Worm (Caenorhabditis elegans) whole organism, L1 larva: ENCODE measurements around the gene unc-115.

ENCODE experiments used
- C04F5.9 ChIP-seq: sonication (generic microtip); optimal IDR thresholded peaks from 2 replicates; lab custom pipeline; 2016; ENCODE audit warnings: missing genetic modification characterization, missing compliant biosample characterization
- C16A3.4 ChIP-seq: fragments of 150-350 bp; optimal IDR thresholded peaks from 2 replicates; lab custom pipeline; 2014; ENCODE audit warnings: missing biosample characterization, missing genetic modification characterization
- C34B4.2 ChIP-seq: sonication (generic microtip); optimal IDR thresholded peaks from 2 replicates; lab custom pipeline; 2017; ENCODE audit warnings: mild to moderate bottlenecking, missing genetic modification characterization, missing compliant biosample characterization
- Y116A8C.19 ChIP-seq: sonication (generic microtip); optimal IDR thresholded peaks from 2 replicates; lab custom pipeline; 2016; ENCODE audit warnings: missing compliant biosample characterization, missing genetic modification characterization, borderline replicate concordance
- alr-1 ChIP-seq: fragments of 200-800 bp; sonication (Bioruptor generic); optimal IDR thresholded peaks from 2 replicates; lab custom pipeline; 2018; ENCODE audit warnings: borderline replicate concordance, mild to moderate bottlenecking, missing genetic modification characterization, missing compliant biosample characterization
- aly-2 ChIP-seq: fragments of 150-350 bp; optimal IDR thresholded peaks from 2 replicates; lab custom pipeline; 2014; ENCODE audit warnings: missing biosample characterization, missing genetic modification characterization
- blmp-1 ChIP-seq: fragments of 150-350 bp; optimal IDR thresholded peaks from 2 replicates; lab custom pipeline; 2014; ENCODE audit warnings: missing biosample characterization, missing genetic modification characterization
- ceh-63 ChIP-seq: fragments of 200-800 bp; sonication (Bioruptor generic); optimal IDR thresholded peaks from 2 replicates; lab custom pipeline; 2018; ENCODE audit warnings: mild to moderate bottlenecking, missing genetic modification characterization, missing compliant biosample characterization
- ceh-8 ChIP-seq: fragments of 200-800 bp; sonication (Bioruptor generic); optimal IDR thresholded peaks from 2 replicates; lab custom pipeline; 2018; ENCODE audit warnings: mild to moderate bottlenecking, missing genetic modification characterization, moderate library complexity, missing compliant biosample characterization
- ceh-88 ChIP-seq: fragments of 200-800 bp; sonication (Bioruptor generic); IDR thresholded peaks from 2 replicates; pipeline ENCODE4 v1.3.6; 2022; ENCODE audit warnings: missing genetic modification characterization, missing compliant biosample characterization
- ceh-90 ChIP-seq: sonication (generic microtip); optimal IDR thresholded peaks from 2 replicates; lab custom pipeline; 2016; ENCODE audit warnings: missing genetic modification characterization, missing compliant biosample characterization
- ces-1 ChIP-seq: fragments of 150-350 bp; optimal IDR thresholded peaks from 2 replicates; lab custom pipeline; 2014; ENCODE audit warnings: missing biosample characterization, missing genetic modification reagents, missing genetic modification characterization
- dsc-1 ChIP-seq: sonication (generic microtip); optimal IDR thresholded peaks from 2 replicates; lab custom pipeline; 2016; ENCODE audit warnings: mild to moderate bottlenecking, missing genetic modification characterization, missing compliant biosample characterization
- efl-3 ChIP-seq: fragments of 200-800 bp; sonication (Bioruptor generic); optimal IDR thresholded peaks from 2 replicates; lab custom pipeline; 2018; ENCODE audit warnings: mild to moderate bottlenecking, missing genetic modification characterization, missing compliant biosample characterization
- egl-27 ChIP-seq, 2 experiments: fragments of 150-350 bp in 1 of 2; sonication (generic microtip); optimal IDR thresholded peaks; 3 replicates each; lab custom pipeline; 2017 to 2018; ENCODE audit warnings: missing biosample characterization in 2 of 2, missing genetic modification characterization in 2 of 2, missing genetic modification reagents in 2 of 2
- ets-5 ChIP-seq: fragments of 200-800 bp; sonication (Bioruptor generic); IDR thresholded peaks from 2 replicates; pipeline ENCODE4 v1.3.6; 2022; ENCODE audit warnings: missing genetic modification characterization, missing compliant biosample characterization
- fkh-4 ChIP-seq: sonication (generic microtip); optimal IDR thresholded peaks from 2 replicates; lab custom pipeline; 2016; ENCODE audit warnings: missing compliant biosample characterization, missing genetic modification characterization, borderline replicate concordance
- hlh-17 ChIP-seq: fragments of 200-800 bp; sonication (Bioruptor generic); optimal IDR thresholded peaks from 2 replicates; lab custom pipeline; 2018; ENCODE audit warnings: missing genetic modification characterization, mild to moderate bottlenecking, missing compliant biosample characterization, moderate library complexity, borderline replicate concordance
- hlh-4 ChIP-seq: sonication (generic microtip); optimal IDR thresholded peaks from 2 replicates; lab custom pipeline; 2016; ENCODE audit warnings: mild to moderate bottlenecking, missing genetic modification characterization, missing compliant biosample characterization
- hpl-2 ChIP-seq: fragments of 150-350 bp; optimal IDR thresholded peaks from 2 replicates; lab custom pipeline; 2014; ENCODE audit warnings: missing biosample characterization, missing genetic modification reagents, missing genetic modification characterization
- isw-1 ChIP-seq: fragments of 200-800 bp; sonication (Bioruptor generic); IDR thresholded peaks from 2 replicates; pipeline ENCODE4 v1.3.6; 2022; ENCODE audit warnings: missing genetic modification characterization, missing compliant biosample characterization
- jun-1 ChIP-seq: fragments of 150-350 bp; optimal IDR thresholded peaks from 2 replicates; lab custom pipeline; 2014; ENCODE audit warnings: missing biosample characterization, missing genetic modification reagents, missing genetic modification characterization
- lin-13 ChIP-seq: fragments of 150-350 bp; optimal IDR thresholded peaks from 2 replicates; lab custom pipeline; 2014; ENCODE audit warnings: missing biosample characterization, missing genetic modification reagents, missing genetic modification characterization
- lin-14 ChIP-seq: fragments of 200-800 bp; sonication (Bioruptor generic); optimal IDR thresholded peaks from 2 replicates; lab custom pipeline; 2018; ENCODE audit warnings: mild to moderate bottlenecking, missing genetic modification characterization, moderate library complexity, missing compliant biosample characterization
- lin-15B ChIP-seq: fragments of 150-350 bp; sonication (generic microtip); optimal IDR thresholded peaks from 3 replicates; lab custom pipeline; 2014; ENCODE audit warnings: missing biosample characterization, missing genetic modification characterization
- lin-39 ChIP-seq: fragments of 150-350 bp; optimal IDR thresholded peaks from 2 replicates; lab custom pipeline; 2014; ENCODE audit warnings: missing biosample characterization, missing genetic modification reagents, missing genetic modification characterization
- lir-3 ChIP-seq: sonication (generic microtip); optimal IDR thresholded peaks from 2 replicates; lab custom pipeline; 2016; ENCODE audit warnings: mild to moderate bottlenecking, missing genetic modification characterization, moderate library complexity, missing compliant biosample characterization; ENCODE audit not compliant: poor library complexity
- mdl-1 ChIP-seq, 2 experiments: fragments of 150-350 bp; optimal IDR thresholded peaks; 2 replicates each; lab custom pipeline; 2014 to 2017; ENCODE audit warnings: missing biosample characterization in 2 of 2, missing genetic modification characterization in 2 of 2, inconsistent platforms in 1 of 2
- mep-1 ChIP-seq: fragments of 150-350 bp; optimal IDR thresholded peaks from 2 replicates; lab custom pipeline; 2014; ENCODE audit warnings: missing biosample characterization, missing genetic modification characterization
- nhr-11 ChIP-seq: fragments of 150-350 bp; optimal IDR thresholded peaks from 2 replicates; lab custom pipeline; 2014; ENCODE audit warnings: missing biosample characterization, missing genetic modification characterization
- nhr-12 ChIP-seq: sonication (generic microtip); optimal IDR thresholded peaks from 2 replicates; lab custom pipeline; 2017; ENCODE audit warnings: missing biosample characterization, missing genetic modification characterization
- nhr-20 ChIP-seq: sonication (generic microtip); optimal IDR thresholded peaks from 2 replicates; lab custom pipeline; 2016; ENCODE audit warnings: mild to moderate bottlenecking, missing genetic modification characterization, missing compliant biosample characterization
- nhr-237 ChIP-seq: fragments of 150-350 bp; optimal IDR thresholded peaks from 2 replicates; lab custom pipeline; 2014; ENCODE audit warnings: missing biosample characterization, missing genetic modification characterization
- nhr-28 ChIP-seq: fragments of 150-350 bp; optimal IDR thresholded peaks from 2 replicates; lab custom pipeline; 2014; ENCODE audit warnings: missing biosample characterization, missing genetic modification characterization
- nhr-77 ChIP-seq: fragments of 150-350 bp; optimal IDR thresholded peaks from 2 replicates; lab custom pipeline; 2014; ENCODE audit warnings: missing biosample characterization, missing genetic modification characterization
- nhr-90 ChIP-seq: sonication (generic microtip); optimal IDR thresholded peaks from 2 replicates; lab custom pipeline; 2016; ENCODE audit warnings: mild to moderate bottlenecking, missing genetic modification characterization, missing compliant biosample characterization; ENCODE audit not compliant: poor library complexity
- pag-3 ChIP-seq: sonication (generic microtip); optimal IDR thresholded peaks from 2 replicates; lab custom pipeline; 2017; ENCODE audit warnings: missing genetic modification characterization, mild to moderate bottlenecking, missing compliant biosample characterization, antibody characterized with exemption, borderline replicate concordance; ENCODE audit not compliant: insufficient read depth
- pax-3 ChIP-seq: fragments of 200-800 bp; sonication (Bioruptor generic); optimal IDR thresholded peaks from 2 replicates; lab custom pipeline; 2018; ENCODE audit warnings: mild to moderate bottlenecking, missing genetic modification characterization, moderate library complexity, missing compliant biosample characterization
- rnt-1 ChIP-seq: sonication (generic microtip); optimal IDR thresholded peaks from 2 replicates; lab custom pipeline; 2016; ENCODE audit warnings: mild to moderate bottlenecking, missing genetic modification characterization, moderate library complexity, missing compliant biosample characterization
- skn-1 ChIP-seq: fragments of 150-350 bp; optimal IDR thresholded peaks from 2 replicates; lab custom pipeline; 2014; ENCODE audit warnings: missing biosample characterization, missing genetic modification characterization
- snpc-4 ChIP-seq: fragments of 150-350 bp; optimal IDR thresholded peaks from 2 replicates; lab custom pipeline; 2014; ENCODE audit warnings: missing biosample characterization, missing genetic modification characterization
- snu-23 ChIP-seq: sonication (generic microtip); optimal IDR thresholded peaks from 2 replicates; lab custom pipeline; 2016; ENCODE audit warnings: missing genetic modification characterization, missing compliant biosample characterization
- sox-4 ChIP-seq: sonication (generic microtip); optimal IDR thresholded peaks from 2 replicates; lab custom pipeline; 2016; ENCODE audit warnings: missing genetic modification characterization, missing compliant biosample characterization
- swsn-7 ChIP-seq: sonication (generic microtip); optimal IDR thresholded peaks from 2 replicates; lab custom pipeline; 2016; ENCODE audit warnings: missing genetic modification characterization, missing compliant biosample characterization
- tlp-1 ChIP-seq: fragments of 150-350 bp; optimal IDR thresholded peaks from 2 replicates; lab custom pipeline; 2014; ENCODE audit warnings: missing biosample characterization, missing genetic modification characterization
- unc-130 ChIP-seq: fragments of 150-350 bp; optimal IDR thresholded peaks from 2 replicates; lab custom pipeline; 2017; ENCODE audit warnings: missing biosample characterization, missing genetic modification characterization, inconsistent platforms
- unc-62 ChIP-seq: fragments of 150-350 bp; optimal IDR thresholded peaks from 2 replicates; lab custom pipeline; 2014; ENCODE audit warnings: missing biosample characterization, missing genetic modification reagents, missing genetic modification characterization
- unc-86 ChIP-seq: sonication (generic microtip); optimal IDR thresholded peaks from 2 replicates; lab custom pipeline; 2016; ENCODE audit warnings: missing genetic modification characterization, missing compliant biosample characterization
- unc-98 ChIP-seq: fragments of 200-800 bp; sonication (Bioruptor generic); IDR thresholded peaks from 2 replicates; pipeline ENCODE4 v1.3.6; 2022; ENCODE audit warnings: missing genetic modification characterization, missing compliant biosample characterization
- vab-15 ChIP-seq: sonication (generic microtip); optimal IDR thresholded peaks from 2 replicates; lab custom pipeline; 2017; ENCODE audit warnings: missing genotype, mild to moderate bottlenecking, missing genetic modification characterization, missing compliant biosample characterization
- zip-4 ChIP-seq: fragments of 200-800 bp; sonication (Bioruptor generic); optimal IDR thresholded peaks from 2 replicates; lab custom pipeline; 2018; ENCODE audit warnings: mild to moderate bottlenecking, missing genetic modification characterization, moderate library complexity, missing compliant biosample characterization
- ztf-11 ChIP-seq, 2 experiments: sonication (generic microtip); optimal IDR thresholded peaks; 2 replicates each; lab custom pipeline; 2016 to 2017; ENCODE audit warnings: missing genetic modification characterization in 2 of 2, missing biosample characterization in 1 of 2, missing compliant biosample characterization in 1 of 2
- ztf-4 ChIP-seq: fragments of 150-350 bp; optimal IDR thresholded peaks from 2 replicates; lab custom pipeline; 2014; ENCODE audit warnings: missing biosample characterization, missing genetic modification characterization

Gene unc-115

DNA sequence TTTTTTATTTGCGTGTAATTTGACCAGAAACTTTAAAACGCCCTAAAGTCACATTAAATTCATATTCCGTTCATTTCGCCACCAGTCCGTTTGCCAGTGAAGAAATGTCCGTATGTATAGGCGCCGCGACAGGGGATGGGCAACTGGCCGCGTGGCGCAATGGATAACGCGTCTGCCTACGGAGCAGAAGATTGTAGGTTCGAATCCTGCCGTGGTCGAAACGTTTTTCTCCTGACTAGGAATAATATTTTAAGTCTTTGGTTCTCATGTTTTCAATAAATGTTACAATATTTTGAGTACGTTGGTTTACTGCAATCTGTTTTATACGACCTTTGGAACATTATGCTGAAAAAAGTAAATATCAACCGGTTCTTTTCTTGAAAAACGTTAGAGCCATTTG lies 1.7 kb upstream of the unc-115 start (continued):
- TF ChIP-seq unc-98, result 0 out of 2 replicates have a peak, but pooled peaks have one; percentile 18
- peak; percentile 6 for TF ChIP-seq ceh-8 (GFP tag; lab: Kevin White, UChicago)
- TF ChIP-seq pag-3 (tag; lab: Kevin White, UChicago), result no peak
- no peak for TF ChIP-seq unc-62 (GFP tag; lab: Kevin White, UChicago)
- no peak for TF ChIP-seq tlp-1 (tag; lab: Kevin White, UChicago)
- TF ChIP-seq isw-1 (GFP tag; lab: Robert Waterston, UW), result no peak
- TF ChIP-seq lin-15B, result no peak
- TF ChIP-seq ets-5 (GFP tag; lab: Robert Waterston, UW), result no peak
- peak; percentile 80 for TF ChIP-seq nhr-90 (tag; lab: Kevin White, UChicago)
- no peak for TF ChIP-seq C34B4.2 (tag; lab: Kevin White, UChicago)
- TF ChIP-seq C04F5.9, result no peak
- TF ChIP-seq ces-1 (GFP tag; lab: Kevin White, UChicago), result no peak
- TF ChIP-seq mep-1 (tag; lab: Kevin White, UChicago), result peak; percentile 53
- peak; percentile 75 for TF ChIP-seq dsc-1 (tag; lab: Kevin White, UChicago)
- TF ChIP-seq unc-86 (tag; lab: Kevin White, UChicago), result peak; percentile 8
- no peak for TF ChIP-seq lin-39
- no peak for TF ChIP-seq fkh-4 (tag; lab: Kevin White, UChicago)
- TF ChIP-seq aly-2 (tag; lab: Kevin White, UChicago), result no peak
- TF ChIP-seq hlh-4, result no peak
- TF ChIP-seq nhr-77 (tag; lab: Kevin White, UChicago), result peak; percentile 34
- TF ChIP-seq pax-3, result peak; percentile 1
- TF ChIP-seq blmp-1 (tag; lab: Kevin White, UChicago), result no peak
- TF ChIP-seq ceh-90 (tag; lab: Kevin White, UChicago), result no peak
- no peak for TF ChIP-seq nhr-12 (tag; lab: Kevin White, UChicago)
- TF ChIP-seq nhr-20 (tag; lab: Kevin White, UChicago), result peak; percentile 72
- no peak for TF ChIP-seq unc-130
- TF ChIP-seq nhr-11 (tag; lab: Kevin White, UChicago), result no peak
- TF ChIP-seq ztf-4 (tag; lab: Kevin White, UChicago), result no peak
- TF ChIP-seq egl-27 (tag; optimal IDR thresholded peaks at IDR 0.05; lab: Kevin White, UChicago), result no peak
- TF ChIP-seq mdl-1 (tag; optimal IDR thresholded peaks at IDR 0.05; lab: Kevin White, UChicago), result peak in 1 of 2 experiments; percentile 10
- no peak for TF ChIP-seq lin-13 (GFP tag; lab: Kevin White, UChicago)
- TF ChIP-seq nhr-28, result no peak
- no peak for TF ChIP-seq hlh-17 (GFP tag; lab: Kevin White, UChicago)
- TF ChIP-seq ceh-88 (GFP tag; lab: Robert Waterston, UW), result peak; percentile 21; the same call in 1 of the 2 replicates
- TF ChIP-seq lir-3 (tag; lab: Kevin White, UChicago), result peak; percentile 49
- peak; percentile 66 for TF ChIP-seq swsn-7 (tag; lab: Kevin White, UChicago)
- TF ChIP-seq skn-1 (tag; lab: Kevin White, UChicago), result peak; percentile 32
- no peak for TF ChIP-seq ceh-63 (GFP tag; lab: Kevin White, UChicago)
- TF ChIP-seq efl-3 (GFP tag; lab: Kevin White, UChicago), result peak; percentile 25
- TF ChIP-seq ztf-11 (tag; optimal IDR thresholded peaks at IDR 0.05; lab: Kevin White, UChicago), result peak in 1 of 2 experiments; percentile 46
- no peak for TF ChIP-seq nhr-237
- peak; percentile 77 for TF ChIP-seq snu-23 (GFP tag; lab: Kevin White, UChicago)
- TF ChIP-seq C16A3.4, result peak; percentile 38
- peak; percentile 29 for TF ChIP-seq jun-1 (tag; lab: Kevin White, UChicago)
- no peak for TF ChIP-seq vab-15 (tag; lab: Kevin White, UChicago)
- TF ChIP-seq zip-4 (GFP tag; lab: Kevin White, UChicago), result peak; percentile 24
- no peak for TF ChIP-seq snpc-4 (tag; lab: Kevin White, UChicago)
- TF ChIP-seq hpl-2 (GFP tag; lab: Kevin White, UChicago), result no peak
- peak; percentile 6 for TF ChIP-seq sox-4 (tag; lab: Kevin White, UChicago)
- TF ChIP-seq rnt-1, result peak; percentile 51
- no peak for TF ChIP-seq alr-1 (tag; lab: Kevin White, UChicago)
- peak; percentile 71 for TF ChIP-seq lin-14
- no peak for TF ChIP-seq Y116A8C.19 (tag; lab: Kevin White, UChicago)
